Worm (Caenorhabditis elegans) whole organism, L1 larva: ENCODE results near the gene ZC8.6.

Experiments used
- ces-1 ChIP-seq: fragments of 150-350 bp; optimal IDR thresholded peaks from 2 replicates; lab custom pipeline; 2014; ENCODE audit warnings: missing biosample characterization, missing genetic modification reagents, missing genetic modification characterization
- pqm-1 ChIP-seq: sonication (generic microtip); optimal IDR thresholded peaks from 3 replicates; lab custom pipeline; 2017; ENCODE audit warnings: missing biosample characterization, missing genetic modification characterization

DNA sequence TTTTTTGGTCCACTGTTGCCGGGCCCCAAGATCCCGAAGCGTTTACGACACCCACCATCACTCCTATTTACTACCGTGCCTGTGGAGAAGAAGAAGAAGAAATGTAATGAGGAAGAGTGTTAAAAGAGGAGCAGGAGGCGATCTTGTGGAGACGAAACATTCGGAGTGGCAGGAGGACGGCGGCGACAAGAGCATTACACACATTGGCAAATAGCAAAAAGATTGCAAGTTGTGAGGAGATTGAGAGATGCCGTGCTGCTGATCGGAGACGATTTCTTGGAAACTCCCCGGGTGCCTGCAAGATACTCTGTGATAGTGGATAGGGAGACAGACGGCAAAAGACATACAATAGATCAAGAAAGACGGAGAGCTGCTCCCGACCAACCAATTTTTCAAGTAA is 40.1 kb downstream of the ZC8.6 start, which contains the start of gene M03F4.4:
- TF ChIP-seq ces-1 (GFP tag; lab: Kevin White, UChicago) (no peak), pqm-1 (no peak)
